Fruit fly (Drosophila melanogaster): Measurements from ENCODE around the gene CG43993.

DNA sequence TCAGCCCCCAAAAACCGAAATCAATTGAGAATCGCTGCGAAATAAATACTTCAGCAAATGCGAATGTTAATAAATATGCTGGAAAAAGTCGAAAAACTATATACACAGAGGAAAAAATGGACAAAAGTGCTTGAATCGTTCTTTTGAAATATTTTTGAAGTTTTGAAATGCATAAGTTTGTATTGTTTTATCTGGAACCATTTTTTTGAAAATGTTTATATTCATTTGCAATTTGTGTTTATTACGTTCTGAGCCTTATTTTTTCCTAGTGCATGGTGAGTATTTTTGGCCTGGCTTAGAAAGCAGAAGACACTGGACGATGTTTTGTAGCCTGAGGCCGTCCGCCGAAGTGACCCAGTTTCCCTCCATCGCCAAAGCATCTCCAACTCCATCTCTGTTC lies 7.4 kb upstream of the CG43993 start:
- TF ChIP-seq CTCF (optimal IDR thresholded peaks at IDR 0.05): no peak
- no peak for TF ChIP-seq CG8478 (optimal IDR thresholded peaks at IDR 0.05)

Measured in S2 (cell line).